Fruit fly (Drosophila melanogaster) whole organism, embryonic: ENCODE measurements around the gene Ttc26.

Source experiments
- CG31388 ChIP-seq: fragments of 200-800 bp; sonication (Bioruptor generic); optimal IDR thresholded peaks from 2 replicates; lab custom pipeline; 2016; ENCODE audit warnings: missing biosample characterization, missing genetic modification characterization
- CG4424 ChIP-seq: fragments of 200-800 bp; sonication (Bioruptor generic); optimal IDR thresholded peaks from 3 replicates; lab custom pipeline; 2016; ENCODE audit warnings: missing biosample characterization, missing genetic modification characterization
- CG8388 ChIP-seq: fragments of 200-800 bp; sonication (Bioruptor generic); optimal IDR thresholded peaks from 2 replicates; lab custom pipeline; 2019; ENCODE audit warnings: missing biosample characterization, mild to moderate bottlenecking, missing genetic modification characterization, moderate library complexity
- Gug ChIP-seq: fragments of 200-800 bp; sonication (Bioruptor generic); IDR thresholded peaks from 4 replicates; pipeline ENCODE4 v1.3.6; 2022; ENCODE audit warnings: missing biosample characterization, missing genetic modification characterization
- Six4 ChIP-seq: fragments of 200-800 bp; sonication (Bioruptor generic); optimal IDR thresholded peaks from 2 replicates; lab custom pipeline; 2016; ENCODE audit warnings: missing biosample characterization, missing genetic modification characterization

- no peak for TF ChIP-seq CG4424
- no peak for TF ChIP-seq Gug (GFP tag; lab: Robert Waterston, UW)
- no peak for TF ChIP-seq CG8388
- no peak for TF ChIP-seq Six4 (GFP tag; lab: Kevin White, UChicago)
- no peak for TF ChIP-seq CG31388 (GFP tag; lab: Kevin White, UChicago)
Observed at dm6 chr3R:15806341-15806740, 32.1 kb downstream of the Ttc26 start.
